Worm (Caenorhabditis elegans): ENCODE data around the gene osm-6.
A peak's percentile ranks its signal among the peaks of the same experiment; 100 is the strongest.

osm-6 gene

ce11 chrV:11960084-11960830 lies 33.0 kb upstream of the osm-6 start:
- TF ChIP-seq dmd-4 (tag; optimal IDR thresholded peaks at IDR 0.05; ENCODE audit: borderline replicate concordance) (no peak), unc-55 (GFP tag; optimal IDR thresholded peaks at IDR 0.05) (peak; percentile 68), dve-1 (tag; optimal IDR thresholded peaks at IDR 0.05) (no peak), F13H6.1 (tag; optimal IDR thresholded peaks at IDR 0.05) (no peak), fkh-6 (tag; optimal IDR thresholded peaks at IDR 0.05) (no peak), nhr-11 (tag; optimal IDR thresholded peaks at IDR 0.05) (no peak), pat-9 (tag; optimal IDR thresholded peaks at IDR 0.05) (no peak)

DNA sequence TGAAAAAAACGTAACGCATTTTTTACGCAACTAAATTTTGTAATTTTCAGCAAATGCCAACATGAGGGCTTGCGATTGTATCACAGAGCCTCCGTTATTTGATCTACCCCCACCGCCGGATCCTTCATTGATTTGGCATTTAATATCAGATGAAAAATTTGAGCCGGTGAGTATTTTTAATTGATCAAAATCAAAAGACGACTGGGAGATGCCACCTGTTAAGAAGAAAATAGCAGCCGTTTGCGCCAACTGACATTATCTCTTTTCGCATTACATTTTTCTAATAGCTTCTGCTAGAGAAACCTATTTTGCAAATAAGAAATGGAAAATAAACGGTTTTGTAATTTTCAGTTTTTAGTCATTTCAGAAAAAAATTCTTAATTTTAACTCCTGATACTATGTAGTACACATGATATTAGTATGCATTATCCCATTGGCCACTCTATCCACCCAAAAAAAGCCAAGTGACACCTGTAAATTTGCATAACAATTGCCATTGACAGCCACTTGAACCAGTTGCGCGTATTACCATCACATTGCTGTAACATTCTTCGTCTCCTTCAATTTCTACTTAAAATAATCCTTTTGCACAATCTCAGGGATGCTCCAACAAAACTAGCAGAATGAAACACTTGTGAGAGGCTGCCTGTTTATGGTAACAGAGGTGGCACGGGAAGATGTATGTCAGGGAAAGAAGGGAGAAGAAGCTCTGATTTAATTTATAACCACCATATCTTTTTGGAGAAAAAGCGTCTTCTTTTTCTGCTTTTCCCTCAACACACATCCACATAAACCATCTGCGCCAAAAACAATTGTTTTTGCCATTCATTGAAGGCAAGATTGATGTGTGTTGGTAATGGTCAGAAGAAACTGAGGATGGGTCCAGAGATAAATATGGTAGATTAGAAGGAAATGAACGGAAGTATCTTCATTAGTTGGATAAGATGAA lies 31.4 kb upstream of the osm-6 start, which contains the start of gene F58H1.5:
F58H1.5 (plus strand) TSS at position 51 of the 949 bp plus-strand sequence.
- TF ChIP-seq gmeb-2 (tag; optimal IDR thresholded peaks at IDR 0.05) (no peak), pqm-1 (tag; optimal IDR thresholded peaks at IDR 0.05) (no peak), elt-4 (tag; optimal IDR thresholded peaks at IDR 0.05) (no peak), unc-42 (tag; optimal IDR thresholded peaks at IDR 0.05) (peak; percentile 87), ama-1 (optimal IDR thresholded peaks at IDR 0.05) (no peak), tbx-7 (tag; optimal IDR thresholded peaks at IDR 0.05) (no peak), ets-4 (tag; optimal IDR thresholded peaks at IDR 0.05) (no peak), ceh-22 (tag; optimal IDR thresholded peaks at IDR 0.05) (no peak)

ce11 chrV:11955617-11956016 lies 28.4 kb upstream of the osm-6 start:
- TF ChIP-seq unc-42 (tag; optimal IDR thresholded peaks at IDR 0.05), result peak; percentile 69
- peak; percentile 17 for TF ChIP-seq ama-1 (optimal IDR thresholded peaks at IDR 0.05)
- TF ChIP-seq tbx-2 (tag; optimal IDR thresholded peaks at IDR 0.05), result no peak
- TF ChIP-seq ceh-31 (tag; optimal IDR thresholded peaks at IDR 0.05), result peak; percentile 2

ce11 chrV:11953621-11954020 lies 26.4 kb upstream of the osm-6 start:
- TF ChIP-seq fkh-10 (GFP tag; optimal IDR thresholded peaks at IDR 0.05), result peak; percentile 53
- TF ChIP-seq unc-42 (tag; optimal IDR thresholded peaks at IDR 0.05), result peak; percentile 98
- no peak for TF ChIP-seq pros-1 (tag; optimal IDR thresholded peaks at IDR 0.05)
- TF ChIP-seq fkh-6 (tag; optimal IDR thresholded peaks at IDR 0.05), result no peak
- no peak for TF ChIP-seq zip-5 (tag; optimal IDR thresholded peaks at IDR 0.05)

ce11 chrV:11952854-11953447 lies 25.7 kb upstream of the osm-6 start:
- TF ChIP-seq odd-2 (tag; optimal IDR thresholded peaks at IDR 0.05) (no peak), ceh-31 (tag; optimal IDR thresholded peaks at IDR 0.05) (no peak), hlh-6 (tag; optimal IDR thresholded peaks at IDR 0.05) (no peak), fax-1 (tag; optimal IDR thresholded peaks at IDR 0.05) (no peak), sox-2 (GFP tag; IDR thresholded peaks at IDR 0.05) (peak; percentile 62)

DNA sequence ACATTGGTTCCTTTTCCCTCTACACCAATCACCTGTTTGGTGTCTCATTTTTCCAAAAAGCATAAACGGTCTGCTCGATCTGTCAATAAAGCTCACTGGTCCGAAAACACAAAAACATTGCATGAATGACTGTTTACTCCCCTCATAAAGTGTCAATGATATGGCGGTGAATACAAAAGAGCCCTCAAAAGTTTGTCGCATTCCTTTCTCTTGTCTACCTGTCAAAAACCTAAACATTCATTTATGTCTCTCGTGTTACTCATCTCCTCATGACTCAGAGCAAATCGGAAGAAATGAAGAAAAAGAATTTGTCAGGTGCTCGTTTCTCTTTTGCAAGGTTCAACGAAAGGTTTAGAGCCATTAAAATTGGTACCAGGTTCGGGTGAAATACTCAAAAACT lies 24.0 kb upstream of the osm-6 start:
- TF ChIP-seq che-1 (tag; optimal IDR thresholded peaks at IDR 0.05), result no peak

- TF ChIP-seq nhr-232 (tag; optimal IDR thresholded peaks at IDR 0.05) (no peak), ceh-45 (GFP tag; IDR thresholded peaks at IDR 0.05) (no peak), T23F11.4 (GFP tag; optimal IDR thresholded peaks at IDR 0.05) (no peak), nfya-1 (tag; optimal IDR thresholded peaks at IDR 0.05) (no peak), unc-55 (GFP tag; optimal IDR thresholded peaks at IDR 0.05) (peak; percentile 55), dmd-4 (tag; optimal IDR thresholded peaks at IDR 0.05; ENCODE audit: borderline replicate concordance) (no peak), tbx-2 (tag; optimal IDR thresholded peaks at IDR 0.05) (peak; percentile 6)
Observed at ce11 chrV:11949509-11950117, 22.4 kb upstream of the osm-6 start.
